Worm (Caenorhabditis elegans) whole organism, midembryonic: ENCODE measurements around the gene rpl-25.1.

ENCODE experiments used
- T22C8.4 ChIP-seq: fragments of 200-800 bp; sonication (Bioruptor generic); IDR thresholded peaks from 2 replicates; pipeline ENCODE4 v1.3.6; 2022; ENCODE audit warnings: missing genetic modification characterization, missing compliant biosample characterization
- cog-1 ChIP-seq: sonication (generic microtip); optimal IDR thresholded peaks from 2 replicates; lab custom pipeline; 2016; ENCODE audit warnings: missing genetic modification characterization, missing compliant biosample characterization
- flt-1 ChIP-seq: fragments of 200-800 bp; sonication (Bioruptor generic); IDR thresholded peaks from 2 replicates; pipeline ENCODE4 v1.3.6; 2022; ENCODE audit warnings: missing genetic modification characterization, missing compliant biosample characterization
- klf-2 ChIP-seq: fragments of 200-800 bp; sonication (Bioruptor generic); conservative IDR thresholded peaks from 2 replicates; pipeline ENCODE4 v1.3.6; 2022; ENCODE audit warnings: missing genetic modification reagents, missing genetic modification characterization, missing compliant biosample characterization
- ztf-29 ChIP-seq: fragments of 200-800 bp; sonication (Bioruptor generic); IDR thresholded peaks from 2 replicates; pipeline ENCODE4 v1.3.6; 2022; ENCODE audit warnings: missing genetic modification reagents, missing genetic modification characterization, missing compliant biosample characterization

ce11 chrX:4715107-4715506 lies at the start of gene rpl-25.1:
- TF ChIP-seq flt-1 (GFP tag; lab: Robert Waterston, UW) (no peak), cog-1 (no peak), klf-2 (GFP tag; lab: Robert Waterston, UW) (no peak), ztf-29 (GFP tag; lab: Robert Waterston, UW) (no peak), T22C8.4 (GFP tag; lab: Robert Waterston, UW) (peak; percentile 39; the same call in 1 of the 2 replicates)
